Worm (Caenorhabditis elegans) whole organism, L3 larva: ENCODE results near the gene ikke-1.
A peak's percentile ranks its signal among the peaks of the same experiment; 100 is the strongest.

Source experiments
- R02D3.7 ChIP-seq: fragments of 150-350 bp; optimal IDR thresholded peaks from 2 replicates; lab custom pipeline; 2014; ENCODE audit warnings: missing biosample characterization, missing genetic modification characterization
- ZK546.5 ChIP-seq: sonication (generic microtip); optimal IDR thresholded peaks from 2 replicates; lab custom pipeline; 2017; ENCODE audit warnings: missing biosample characterization, missing genetic modification characterization
- aly-2 ChIP-seq: fragments of 150-350 bp; optimal IDR thresholded peaks from 2 replicates; lab custom pipeline; 2014; ENCODE audit warnings: missing biosample characterization, missing genetic modification characterization
- ama-1 ChIP-seq: fragments of 150-350 bp; optimal IDR thresholded peaks from 2 replicates; lab custom pipeline; 2018
- ceh-28 ChIP-seq: fragments of 150-350 bp; optimal IDR thresholded peaks from 2 replicates; lab custom pipeline; 2014; ENCODE audit warnings: missing biosample characterization, missing genetic modification reagents, missing genetic modification characterization
- ceh-9 ChIP-seq: sonication (generic microtip); optimal IDR thresholded peaks from 2 replicates; lab custom pipeline; 2018; ENCODE audit warnings: missing biosample characterization, missing genetic modification characterization
- egl-27 ChIP-seq: sonication (generic microtip); optimal IDR thresholded peaks from 4 replicates; lab custom pipeline; 2017; ENCODE audit warnings: missing biosample characterization, missing genetic modification reagents, missing genetic modification characterization
- egl-5 ChIP-seq: fragments of 150-350 bp; optimal IDR thresholded peaks from 2 replicates; lab custom pipeline; 2017; ENCODE audit warnings: missing biosample characterization, missing genetic modification reagents, missing genetic modification characterization, inconsistent platforms
- elt-2 ChIP-seq: sonication (generic microtip); optimal IDR thresholded peaks from 2 replicates; lab custom pipeline; 2016; ENCODE audit warnings: missing genetic modification reagents, mild to moderate bottlenecking, missing genetic modification characterization, missing compliant biosample characterization
- elt-3 ChIP-seq, 3 experiments: fragments of 150-350 bp in 1 of 3; sonication (generic microtip) in 2 of 3; optimal IDR thresholded peaks; 2 replicates in 2 of 3; 4 replicates in 1 of 3; lab custom pipeline; 2014 to 2017; ENCODE audit warnings: missing biosample characterization in 3 of 3, missing genetic modification characterization in 3 of 3
- fkh-10 ChIP-seq: sonication (generic microtip); optimal IDR thresholded peaks from 2 replicates; lab custom pipeline; 2017; ENCODE audit warnings: missing biosample characterization, missing genetic modification reagents, missing genetic modification characterization
- fkh-2 ChIP-seq: fragments of 150-350 bp; optimal IDR thresholded peaks from 2 replicates; lab custom pipeline; 2014; ENCODE audit warnings: missing biosample characterization, missing genetic modification reagents, missing genetic modification characterization
- jun-1 ChIP-seq: fragments of 150-350 bp; optimal IDR thresholded peaks from 2 replicates; lab custom pipeline; 2014; ENCODE audit warnings: missing biosample characterization, missing genetic modification reagents, missing genetic modification characterization
- lin-15B ChIP-seq: fragments of 150-350 bp; optimal IDR thresholded peaks from 2 replicates; lab custom pipeline; 2014; ENCODE audit warnings: missing biosample characterization, missing genetic modification characterization
- lin-39 ChIP-seq: fragments of 150-350 bp; optimal IDR thresholded peaks from 2 replicates; lab custom pipeline; 2018; ENCODE audit warnings: missing biosample characterization, missing genetic modification reagents, missing genetic modification characterization
- lsy-12 ChIP-seq: sonication (generic microtip); optimal IDR thresholded peaks from 2 replicates; lab custom pipeline; 2016; ENCODE audit warnings: mild to moderate bottlenecking, missing genetic modification characterization, missing compliant biosample characterization
- mdl-1 ChIP-seq: fragments of 150-350 bp; optimal IDR thresholded peaks from 2 replicates; lab custom pipeline; 2014; ENCODE audit warnings: missing biosample characterization, missing genetic modification characterization
- mml-1 ChIP-seq: fragments of 150-350 bp; sonication (generic microtip); optimal IDR thresholded peaks from 3 replicates; lab custom pipeline; 2014; ENCODE audit warnings: missing biosample characterization, missing genetic modification characterization
- nfya-1 ChIP-seq: sonication (generic microtip); optimal IDR thresholded peaks from 2 replicates; lab custom pipeline; 2017; ENCODE audit warnings: missing genetic modification characterization, mild to moderate bottlenecking, missing compliant biosample characterization, antibody characterized with exemption, moderate library complexity; ENCODE audit not compliant: insufficient read depth
- nhr-11 ChIP-seq: fragments of 150-350 bp; optimal IDR thresholded peaks from 2 replicates; lab custom pipeline; 2014; ENCODE audit warnings: missing biosample characterization, missing genetic modification characterization
- nhr-12 ChIP-seq: fragments of 150-350 bp; optimal IDR thresholded peaks from 2 replicates; lab custom pipeline; 2014; ENCODE audit warnings: missing biosample characterization, missing genetic modification characterization
- nhr-237 ChIP-seq: fragments of 150-350 bp; optimal IDR thresholded peaks from 2 replicates; lab custom pipeline; 2014; ENCODE audit warnings: missing biosample characterization, missing genetic modification characterization
- nhr-28 ChIP-seq: fragments of 150-350 bp; optimal IDR thresholded peaks from 2 replicates; lab custom pipeline; 2014; ENCODE audit warnings: missing biosample characterization, missing genetic modification characterization
- nhr-43 ChIP-seq: sonication (generic microtip); optimal IDR thresholded peaks from 2 replicates; lab custom pipeline; 2016; ENCODE audit warnings: mild to moderate bottlenecking, missing genetic modification characterization, missing compliant biosample characterization; ENCODE audit not compliant: poor library complexity, severe bottlenecking
- nhr-67 ChIP-seq: fragments of 150-350 bp; optimal IDR thresholded peaks from 2 replicates; lab custom pipeline; 2014; ENCODE audit warnings: missing biosample characterization, missing genetic modification characterization
- nhr-76 ChIP-seq: fragments of 150-350 bp; sonication (generic microtip); optimal IDR thresholded peaks from 5 replicates; lab custom pipeline; 2014; ENCODE audit warnings: missing biosample characterization, missing genetic modification characterization
- nhr-77 ChIP-seq: fragments of 150-350 bp; optimal IDR thresholded peaks from 2 replicates; lab custom pipeline; 2014; ENCODE audit warnings: missing biosample characterization, missing genetic modification characterization
- pha-4 ChIP-seq: fragments of 150-350 bp; optimal IDR thresholded peaks from 2 replicates; lab custom pipeline; 2014; ENCODE audit warnings: missing biosample characterization, missing genetic modification reagents, missing genetic modification characterization
- pqm-1 ChIP-seq: fragments of 150-350 bp; optimal IDR thresholded peaks from 2 replicates; lab custom pipeline; 2017; ENCODE audit warnings: missing biosample characterization, missing genetic modification characterization, inconsistent platforms
- snpc-4 ChIP-seq: fragments of 150-350 bp; optimal IDR thresholded peaks from 2 replicates; lab custom pipeline; 2014; ENCODE audit warnings: missing biosample characterization, missing genetic modification characterization
- unc-39 ChIP-seq: sonication (generic microtip); optimal IDR thresholded peaks from 4 replicates; lab custom pipeline; 2017; ENCODE audit warnings: missing biosample characterization, missing genetic modification characterization
- unc-62 ChIP-seq: fragments of 150-350 bp; sonication (generic microtip); optimal IDR thresholded peaks from 4 replicates; lab custom pipeline; 2014; ENCODE audit warnings: missing biosample characterization, missing genetic modification reagents, missing genetic modification characterization

Gene ikke-1

ce11 chrIII:9043200-9043599 is 7.3 kb downstream of the ikke-1 start, which contains the start of gene nac-2:
TSS of gene nac-2 (minus strand) at chrIII:9043300.
- TF ChIP-seq ceh-28 (tag; lab: Kevin White, UChicago) (peak; percentile 0), pha-4 (no peak)

- TF ChIP-seq egl-5 (tag; lab: Kevin White, UChicago) (peak; percentile 17), ama-1 (no peak)
Measured at ce11 chrIII:9037658-9038057, 12.8 kb downstream of the ikke-1 start, which contains the start of gene R107.9. TSS of gene R107.9 (plus strand) at chrIII:9037958.

ce11 chrIII:9035037-9035436 is 15.5 kb downstream of the ikke-1 start:
- TF ChIP-seq egl-5 (tag; lab: Kevin White, UChicago) (no peak), elt-2 (tag; lab: Kevin White, UChicago) (peak; percentile 89), pqm-1 (tag; lab: Kevin White, UChicago) (peak; percentile 62)
- TF ChIP-seq, all 47 proteins: peak for 2

- TF ChIP-seq jun-1 (tag; lab: Kevin White, UChicago) (peak; percentile 51), nhr-76 (tag; lab: Kevin White, UChicago) (no peak), nhr-77 (tag; lab: Kevin White, UChicago) (no peak), R02D3.7 (no peak), nhr-67 (tag; lab: Kevin White, UChicago) (no peak), fkh-2 (tag; lab: Kevin White, UChicago) (no peak), mml-1 (tag; lab: Kevin White, UChicago) (no peak), unc-62 (GFP tag; lab: Kevin White, UChicago) (no peak), pha-4 (peak; percentile 10), lsy-12 (tag; lab: Kevin White, UChicago) (no peak), elt-2 (tag; lab: Kevin White, UChicago) (peak; percentile 57)
Measured at ce11 chrIII:9034133-9034532, 16.4 kb downstream of the ikke-1 start.

ce11 chrIII:9030818-9031217 is 19.7 kb downstream of the ikke-1 start:
- TF ChIP-seq mdl-1: no peak
- no peak for TF ChIP-seq nhr-237 (tag; lab: Kevin White, UChicago)
- no peak for TF ChIP-seq elt-3 (tag; optimal IDR thresholded peaks at IDR 0.05; lab: Kevin White, UChicago)
- TF ChIP-seq pqm-1 (tag; lab: Kevin White, UChicago): peak; percentile 11
- peak; percentile 60 for TF ChIP-seq elt-2 (tag; lab: Kevin White, UChicago)
- TF ChIP-seq nhr-43: no peak
- no peak for TF ChIP-seq lin-39 (tag; lab: Kevin White, UChicago)
- no peak for TF ChIP-seq unc-62 (GFP tag; lab: Kevin White, UChicago)
- no peak for TF ChIP-seq snpc-4 (tag; lab: Kevin White, UChicago)
- no peak for TF ChIP-seq aly-2 (tag; lab: Kevin White, UChicago)

ce11 chrIII:9026951-9027350 is 23.5 kb downstream of the ikke-1 start, which contains the start of gene F59B2.13:
TSS of gene F59B2.13 (minus strand) at chrIII:9027051.
- TF ChIP-seq nhr-11 (tag; lab: Kevin White, UChicago): no peak
- no peak for TF ChIP-seq nhr-12
- no peak for TF ChIP-seq mml-1 (tag; lab: Kevin White, UChicago)
- TF ChIP-seq nfya-1: no peak
- no peak for TF ChIP-seq egl-5 (tag; lab: Kevin White, UChicago)
- no peak for TF ChIP-seq ZK546.5 (tag; lab: Kevin White, UChicago)
- no peak for TF ChIP-seq lin-39 (tag; lab: Kevin White, UChicago)
- TF ChIP-seq lin-15B: no peak
- TF ChIP-seq ceh-9 (tag; lab: Kevin White, UChicago): no peak
- no peak for TF ChIP-seq nhr-28
- TF ChIP-seq fkh-10 (GFP tag; lab: Kevin White, UChicago): no peak
- no peak for TF ChIP-seq egl-27
- no peak for TF ChIP-seq R02D3.7
- TF ChIP-seq unc-39 (tag; lab: Kevin White, UChicago): no peak
